Worm (Caenorhabditis elegans): Measurements from ENCODE around the gene ahsa-1.

The ahsa-1 gene

ce11 chrV:15065068-15065744, 20.0 kb downstream of the ahsa-1 start, which contains the start of gene C25D7.9 (continued):
- no peak for TF ChIP-seq ztf-11 (tag; optimal IDR thresholded peaks at IDR 0.05)
- TF ChIP-seq cnd-1 (tag; optimal IDR thresholded peaks at IDR 0.05) = no peak
- TF ChIP-seq lin-32 (GFP tag; optimal IDR thresholded peaks at IDR 0.05) = no peak
- TF ChIP-seq mep-1 (tag; optimal IDR thresholded peaks at IDR 0.05) = peak; percentile 13

- TF ChIP-seq nhr-12 (tag; optimal IDR thresholded peaks at IDR 0.05) = no peak
These were observed 21.2 kb downstream of the ahsa-1 start, which contains the start of gene rap-2 for ce11 chrV:15063987-15064386. Gene rap-2, minus strand, starts transcription at chrV:15064087.

ce11 chrV:15060595-15060994, 24.6 kb downstream of the ahsa-1 start:
- TF ChIP-seq nhr-76 (tag; optimal IDR thresholded peaks at IDR 0.05) (no peak), ham-2 (GFP tag; optimal IDR thresholded peaks at IDR 0.05) (no peak), lin-13 (tag; optimal IDR thresholded peaks at IDR 0.05) (no peak), snpc-4 (tag; optimal IDR thresholded peaks at IDR 0.05) (no peak)

ce11 chrV:15059534-15059933, 25.7 kb downstream of the ahsa-1 start, which contains the start of the genes mcm-3 and C25D7.15:
Gene mcm-3, minus strand, starts transcription at chrV:15059599.
Gene C25D7.15, plus strand, starts transcription at chrV:15059808.
- TF ChIP-seq bed-3 (GFP tag; optimal IDR thresholded peaks at IDR 0.05) (no peak), zip-8 (tag; optimal IDR thresholded peaks at IDR 0.05) (peak; percentile 44), lin-32 (GFP tag; optimal IDR thresholded peaks at IDR 0.05) (no peak), nhr-12 (tag; optimal IDR thresholded peaks at IDR 0.05) (no peak), sptf-1 (tag; optimal IDR thresholded peaks at IDR 0.05) (no peak), pha-4 (tag; optimal IDR thresholded peaks at IDR 0.05) (no peak), nhr-28 (tag; optimal IDR thresholded peaks at IDR 0.05) (no peak), mab-5 (tag; optimal IDR thresholded peaks at IDR 0.05) (no peak), ceh-83 (GFP tag; optimal IDR thresholded peaks at IDR 0.05) (no peak), mls-2 (tag; optimal IDR thresholded peaks at IDR 0.05) (no peak), ztf-11 (tag; optimal IDR thresholded peaks at IDR 0.05) (no peak), elt-3 (tag; optimal IDR thresholded peaks at IDR 0.05) (no peak), ces-1 (GFP tag; optimal IDR thresholded peaks at IDR 0.05) (peak; percentile 11), unc-62 (GFP tag; optimal IDR thresholded peaks at IDR 0.05) (no peak), lsy-2 (tag; optimal IDR thresholded peaks at IDR 0.05) (peak; percentile 12)

ce11 chrV:15058965-15059364, 26.2 kb downstream of the ahsa-1 start:
- TF ChIP-seq snpc-4 (tag; optimal IDR thresholded peaks at IDR 0.05) (no peak), lsy-2 (tag; optimal IDR thresholded peaks at IDR 0.05) (no peak), nhr-12 (tag; optimal IDR thresholded peaks at IDR 0.05) (no peak), ztf-11 (tag; optimal IDR thresholded peaks at IDR 0.05) (no peak), blmp-1 (tag; optimal IDR thresholded peaks at IDR 0.05) (no peak), unc-62 (GFP tag; optimal IDR thresholded peaks at IDR 0.05) (no peak), flh-1 (GFP tag; optimal IDR thresholded peaks at IDR 0.05) (no peak), cnd-1 (tag; optimal IDR thresholded peaks at IDR 0.05) (no peak), nhr-76 (tag; optimal IDR thresholded peaks at IDR 0.05) (no peak)

- TF ChIP-seq zip-8 (tag; optimal IDR thresholded peaks at IDR 0.05) = no peak
- TF ChIP-seq drap-1 (GFP tag; optimal IDR thresholded peaks at IDR 0.05) = no peak
- no peak for TF ChIP-seq pha-4 (tag; optimal IDR thresholded peaks at IDR 0.05)
- no peak for TF ChIP-seq sptf-1 (tag; optimal IDR thresholded peaks at IDR 0.05)
- no peak for TF ChIP-seq ceh-39 (tag; optimal IDR thresholded peaks at IDR 0.05)
- TF ChIP-seq lsy-2 (tag; optimal IDR thresholded peaks at IDR 0.05) = no peak
- TF ChIP-seq elt-3 (tag; optimal IDR thresholded peaks at IDR 0.05) = no peak
- TF ChIP-seq mls-2 (tag; optimal IDR thresholded peaks at IDR 0.05) = no peak
- no peak for TF ChIP-seq unc-120 (tag; optimal IDR thresholded peaks at IDR 0.05; ENCODE audit: poor library complexity, severe bottlenecking)
- no peak for TF ChIP-seq blmp-1 (tag; optimal IDR thresholded peaks at IDR 0.05)
- no peak for TF ChIP-seq hlh-1 (tag; optimal IDR thresholded peaks at IDR 0.05)
- no peak for TF ChIP-seq lin-32 (GFP tag; optimal IDR thresholded peaks at IDR 0.05)
These were observed 26.8 kb downstream of the ahsa-1 start for ce11 chrV:15058423-15058822.

ce11 chrV:15057724-15058123, 27.5 kb downstream of the ahsa-1 start:
- TF ChIP-seq elt-1 (tag; optimal IDR thresholded peaks at IDR 0.05; ENCODE audit: borderline replicate concordance, insufficient read depth) = no peak
- no peak for TF ChIP-seq mls-2 (tag; optimal IDR thresholded peaks at IDR 0.05)
- no peak for TF ChIP-seq sptf-1 (tag; optimal IDR thresholded peaks at IDR 0.05)
